Fruit fly (Drosophila melanogaster) whole organism, embryonic: ENCODE data around the gene CG44000.

Experiments used
- CG2120 ChIP-seq: fragments of 200-800 bp; sonication (Bioruptor generic); optimal IDR thresholded peaks from 3 replicates; lab custom pipeline; 2016; ENCODE audit warnings: missing biosample characterization, missing genetic modification characterization
- CG30403 ChIP-seq: fragments of 200-800 bp; sonication (Bioruptor generic); optimal IDR thresholded peaks from 3 replicates; lab custom pipeline; 2016; ENCODE audit warnings: missing biosample characterization, missing genetic modification characterization
- Optix ChIP-seq: fragments of 200-800 bp; sonication (Bioruptor generic); IDR thresholded peaks from 3 replicates; pipeline ENCODE4 v1.3.6; 2022; ENCODE audit warnings: missing biosample characterization, missing genetic modification characterization
- Sin3A ChIP-seq: fragments of >200 bp; optimal IDR thresholded peaks from 2 replicates; lab custom pipeline; 2018
- disco-r ChIP-seq: fragments of 200-800 bp; sonication (Bioruptor generic); optimal IDR thresholded peaks from 2 replicates; lab custom pipeline; 2016; ENCODE audit warnings: missing biosample characterization, missing genetic modification characterization
- gsb-n ChIP-seq: fragments of 200-800 bp; sonication (Bioruptor generic); optimal IDR thresholded peaks from 3 replicates; lab custom pipeline; 2018; ENCODE audit warnings: missing biosample characterization, mild to moderate bottlenecking, missing genetic modification characterization
- luna ChIP-seq: fragments of 200-800 bp; sonication (Bioruptor generic); optimal IDR thresholded peaks from 2 replicates; lab custom pipeline; 2016; ENCODE audit warnings: missing biosample characterization, missing genetic modification characterization
- sqz ChIP-seq: fragments of 200-800 bp; sonication (Bioruptor generic); optimal IDR thresholded peaks from 3 replicates; lab custom pipeline; 2018; ENCODE audit warnings: missing biosample characterization, mild to moderate bottlenecking, missing genetic modification characterization

dm6 chr2L:5043495-5044146 is 551 bp downstream of the CG44000 start:
- TF ChIP-seq CG2120 (GFP tag; lab: Kevin White, UChicago) (peak; percentile 53), disco-r (GFP tag; lab: Kevin White, UChicago) (no peak), gsb-n (peak; percentile 20), CG30403 (GFP tag; lab: Kevin White, UChicago) (peak; percentile 48), luna (GFP tag; lab: Kevin White, UChicago) (no peak), Sin3A (no peak), sqz (GFP tag; lab: Kevin White, UChicago) (no peak), Optix (GFP tag; lab: Robert Waterston, UW) (peak; percentile 44; the same call in 1 of the 3 replicates)
